Fruit fly (Drosophila melanogaster): ENCODE results near the gene Top1.

Top1 gene

DNA sequence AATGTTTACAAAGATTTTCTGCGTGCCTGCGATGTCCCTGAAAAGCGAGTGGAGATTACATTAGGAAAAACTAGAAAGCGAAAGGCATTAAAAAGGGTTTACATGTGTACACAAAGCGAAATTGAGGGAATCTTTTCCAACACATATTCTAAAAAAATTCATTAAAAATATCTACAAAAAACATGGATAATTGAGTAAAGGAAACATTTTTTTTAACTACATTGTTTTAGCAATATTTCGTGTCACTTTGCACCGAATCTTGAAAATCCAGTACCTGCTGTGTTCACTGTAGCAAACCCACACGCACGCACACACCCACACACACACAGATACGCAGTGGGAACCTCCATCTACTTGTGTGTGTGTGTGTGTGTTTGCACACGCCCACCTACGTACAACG lies 15.1 kb upstream of the Top1 start:
- TF ChIP-seq lz (GFP tag; optimal IDR thresholded peaks at IDR 0.05) (peak; percentile 29), CG10631 (GFP tag; optimal IDR thresholded peaks at IDR 0.05) (peak; percentile 10), svp (GFP tag) (no peak), fd85E (GFP tag; optimal IDR thresholded peaks at IDR 0.05) (no peak), vri (GFP tag; optimal IDR thresholded peaks at IDR 0.05) (no peak), fd59A (GFP tag; optimal IDR thresholded peaks at IDR 0.05) (no peak), Eip78C (GFP tag) (peak; percentile 67), CG3032 (tag; optimal IDR thresholded peaks at IDR 0.05) (no peak), Hr39 (GFP tag; optimal IDR thresholded peaks at IDR 0.05) (peak; percentile 25), cyc (GFP tag; optimal IDR thresholded peaks at IDR 0.05) (peak; percentile 7), ss (GFP tag; optimal IDR thresholded peaks at IDR 0.05) (no peak), CG16779 (tag; optimal IDR thresholded peaks at IDR 0.05) (no peak), CG4318 (GFP tag; optimal IDR thresholded peaks at IDR 0.05) (no peak), CG6854 (GFP tag; optimal IDR thresholded peaks at IDR 0.05) (no peak), CG8319 (GFP tag; optimal IDR thresholded peaks at IDR 0.05) (no peak), topi (GFP tag; optimal IDR thresholded peaks at IDR 0.05) (peak; percentile 2), CG6163 (GFP tag; IDR thresholded peaks at IDR 0.05) (no peak), CG11902 (GFP tag; optimal IDR thresholded peaks at IDR 0.05) (peak; percentile 1), Eip75B (GFP tag; optimal IDR thresholded peaks at IDR 0.05) (no peak), Ets21C (GFP tag; optimal IDR thresholded peaks at IDR 0.05) (no peak), CG3919 (GFP tag; optimal IDR thresholded peaks at IDR 0.05) (no peak), pdm3 (GFP tag; optimal IDR thresholded peaks at IDR 0.05) (peak; percentile 17), esn (GFP tag; optimal IDR thresholded peaks at IDR 0.05) (peak; percentile 28), CG11294 (GFP tag; IDR thresholded peaks at IDR 0.05) (no peak), CG32006 (GFP tag; optimal IDR thresholded peaks at IDR 0.05) (peak; percentile 17), Gug (GFP tag; IDR thresholded peaks at IDR 0.05) (no peak), Sox15 (GFP tag; optimal IDR thresholded peaks at IDR 0.05) (no peak), eg (GFP tag; IDR thresholded peaks at IDR 0.05) (no peak), Blimp-1 (GFP tag; optimal IDR thresholded peaks at IDR 0.05) (no peak), achi (GFP tag; optimal IDR thresholded peaks at IDR 0.05) (no peak), acj6 (GFP tag; optimal IDR thresholded peaks at IDR 0.05) (no peak), Sox102F (GFP tag; optimal IDR thresholded peaks at IDR 0.05) (no peak), CG1621 (tag; optimal IDR thresholded peaks at IDR 0.05) (no peak), Ets96B (tag; optimal IDR thresholded peaks at IDR 0.05) (no peak), OdsH (GFP tag; optimal IDR thresholded peaks at IDR 0.05) (peak; percentile 3), Met (GFP tag; optimal IDR thresholded peaks at IDR 0.05) (no peak), Sox14 (GFP tag; optimal IDR thresholded peaks at IDR 0.05) (no peak), CG31627 (GFP tag; optimal IDR thresholded peaks at IDR 0.05) (peak; percentile 31)

dm6 chrX:15305975-15306909 lies 13.0 kb upstream of the Top1 start:
- TF ChIP-seq Blimp-1 (GFP tag; optimal IDR thresholded peaks at IDR 0.05) (no peak), Eip78C (GFP tag) (peak; percentile 64), CG1621 (tag; optimal IDR thresholded peaks at IDR 0.05) (no peak), lz (GFP tag; optimal IDR thresholded peaks at IDR 0.05) (no peak), fkh (GFP tag; optimal IDR thresholded peaks at IDR 0.05) (peak; percentile 29), svp (GFP tag) (peak; percentile 84), CG15336 (GFP tag; IDR thresholded peaks at IDR 0.05) (peak; percentile 24; the same call in 1 of the 2 replicates), OdsH (GFP tag; optimal IDR thresholded peaks at IDR 0.05) (no peak), achi (GFP tag; optimal IDR thresholded peaks at IDR 0.05) (no peak), acj6 (GFP tag; optimal IDR thresholded peaks at IDR 0.05) (no peak), CG34406 (GFP tag; optimal IDR thresholded peaks at IDR 0.05) (no peak), CG16779 (tag; optimal IDR thresholded peaks at IDR 0.05) (peak; percentile 18), Sox102F (GFP tag; optimal IDR thresholded peaks at IDR 0.05) (peak; percentile 42), ss (GFP tag; optimal IDR thresholded peaks at IDR 0.05) (peak in 1 of 2 experiments; percentile 51), CG11902 (GFP tag; optimal IDR thresholded peaks at IDR 0.05) (no peak), salr (GFP tag; optimal IDR thresholded peaks at IDR 0.05) (no peak), net (GFP tag; optimal IDR thresholded peaks at IDR 0.05) (peak; percentile 32), CG6163 (GFP tag; IDR thresholded peaks at IDR 0.05) (peak; percentile 33; the same call in 1 of the 3 replicates), fd85E (GFP tag; optimal IDR thresholded peaks at IDR 0.05) (no peak), esn (GFP tag; optimal IDR thresholded peaks at IDR 0.05) (peak; percentile 27), CG8632 (GFP tag; optimal IDR thresholded peaks at IDR 0.05) (no peak), CG10631 (GFP tag; optimal IDR thresholded peaks at IDR 0.05) (no peak), CG8319 (GFP tag; optimal IDR thresholded peaks at IDR 0.05) (no peak), Lpt (GFP tag; optimal IDR thresholded peaks at IDR 0.05) (no peak), Ets21C (GFP tag; optimal IDR thresholded peaks at IDR 0.05) (peak; percentile 4), CG32006 (GFP tag; optimal IDR thresholded peaks at IDR 0.05) (no peak), pdm3 (GFP tag; optimal IDR thresholded peaks at IDR 0.05) (no peak), Sox15 (GFP tag; optimal IDR thresholded peaks at IDR 0.05) (no peak), CG11294 (GFP tag; IDR thresholded peaks at IDR 0.05) (no peak; the same call in 1 of the 2 replicates), dsx (GFP tag; optimal IDR thresholded peaks at IDR 0.05; ENCODE audit: poor library complexity, severe bottlenecking) (peak; percentile 63)

Data from whole organism, prepupa.